Worm (Caenorhabditis elegans): ENCODE data around the gene M03E7.3.

DNA sequence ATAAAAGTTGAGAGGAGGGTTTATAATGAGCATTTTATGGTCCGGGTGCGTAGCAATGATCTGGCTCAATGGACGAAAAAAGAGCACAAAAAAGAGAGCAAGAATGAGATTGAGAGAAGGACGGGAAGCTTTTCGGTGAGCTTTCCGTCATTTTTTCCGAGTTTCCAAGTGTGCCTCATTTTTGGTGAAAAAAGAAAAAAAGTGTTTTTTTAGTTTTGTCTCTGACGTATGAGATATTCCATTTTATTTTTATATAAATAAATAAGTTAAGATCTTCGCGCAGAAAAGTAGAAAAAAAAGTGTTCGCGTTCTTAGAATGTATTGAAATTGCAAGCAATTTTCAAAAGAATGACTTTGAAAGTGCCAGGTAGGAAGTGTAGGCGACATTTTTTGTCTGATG, 5.2 kb downstream of the M03E7.3 start, which contains the start of gene memb-2:
- TF ChIP-seq F49E8.2 (tag; optimal IDR thresholded peaks at IDR 0.05; ENCODE audit: borderline replicate concordance) (no peak), zag-1 (tag; optimal IDR thresholded peaks at IDR 0.05) (no peak), nhr-77 (tag; optimal IDR thresholded peaks at IDR 0.05) (no peak), lin-13 (GFP tag; optimal IDR thresholded peaks at IDR 0.05) (no peak), unc-39 (tag; optimal IDR thresholded peaks at IDR 0.05) (no peak)
